Worm (Caenorhabditis elegans) whole organism, late embryonic: ENCODE data around the gene igcm-4.

Source experiments
- C08G9.2 ChIP-seq: sonication (generic microtip); optimal IDR thresholded peaks from 2 replicates; lab custom pipeline; 2016; ENCODE audit warnings: mild to moderate bottlenecking, missing genetic modification characterization, moderate library complexity, missing compliant biosample characterization
- C38D4.7 ChIP-seq: fragments of 200-800 bp; sonication (Bioruptor generic); optimal IDR thresholded peaks from 2 replicates; lab custom pipeline; 2018; ENCODE audit warnings: mild to moderate bottlenecking, missing genetic modification characterization, moderate library complexity, missing compliant biosample characterization
- K02D7.2 ChIP-seq: sonication (generic microtip); optimal IDR thresholded peaks from 2 replicates; lab custom pipeline; 2017; ENCODE audit warnings: mild to moderate bottlenecking, missing genetic modification characterization, missing compliant biosample characterization
- K09A11.1 ChIP-seq: sonication (generic microtip); optimal IDR thresholded peaks from 2 replicates; lab custom pipeline; 2017; ENCODE audit warnings: antibody characterized with exemption, mild to moderate bottlenecking, missing genetic modification characterization, missing compliant biosample characterization; ENCODE audit not compliant: insufficient read depth
- ahr-1 ChIP-seq: sonication (generic microtip); optimal IDR thresholded peaks from 2 replicates; lab custom pipeline; 2016; ENCODE audit warnings: missing genetic modification characterization, missing compliant biosample characterization
- ama-1 ChIP-seq: fragments of 150-350 bp; optimal IDR thresholded peaks from 2 replicates; lab custom pipeline; 2014
- ceh-19 ChIP-seq: fragments of 200-800 bp; sonication (Bioruptor generic); optimal IDR thresholded peaks from 2 replicates; lab custom pipeline; 2018; ENCODE audit warnings: mild to moderate bottlenecking, missing genetic modification characterization, missing compliant biosample characterization
- ceh-2 ChIP-seq: sonication (generic microtip); optimal IDR thresholded peaks from 2 replicates; lab custom pipeline; 2016; ENCODE audit warnings: missing genotype, missing genetic modification characterization, missing compliant biosample characterization
- ceh-24 ChIP-seq: sonication (generic microtip); optimal IDR thresholded peaks from 2 replicates; lab custom pipeline; 2016; ENCODE audit warnings: mild to moderate bottlenecking, missing genetic modification characterization, missing compliant biosample characterization
- ceh-30 ChIP-seq: fragments of 150-350 bp; optimal IDR thresholded peaks from 2 replicates; lab custom pipeline; 2014; ENCODE audit warnings: missing biosample characterization, missing genetic modification characterization
- ceh-31 ChIP-seq: sonication (generic microtip); optimal IDR thresholded peaks from 2 replicates; lab custom pipeline; 2016; ENCODE audit warnings: missing genetic modification characterization, missing compliant biosample characterization
- ceh-45 ChIP-seq: fragments of 200-800 bp; sonication (Bioruptor generic); IDR thresholded peaks from 2 replicates; pipeline ENCODE4 v1.3.6; 2022; ENCODE audit warnings: missing genetic modification reagents, missing genetic modification characterization, missing compliant biosample characterization
- ceh-6 ChIP-seq: fragments of 200-800 bp; sonication (Bioruptor generic); optimal IDR thresholded peaks from 2 replicates; lab custom pipeline; 2018; ENCODE audit warnings: mild to moderate bottlenecking, missing genetic modification characterization, missing compliant biosample characterization
- ceh-9 ChIP-seq: sonication (generic microtip); optimal IDR thresholded peaks from 2 replicates; lab custom pipeline; 2016; ENCODE audit warnings: mild to moderate bottlenecking, missing genetic modification characterization, inconsistent platforms, missing compliant biosample characterization
- che-1 ChIP-seq: sonication (generic microtip); optimal IDR thresholded peaks from 2 replicates; lab custom pipeline; 2016; ENCODE audit warnings: mild to moderate bottlenecking, missing genetic modification characterization, missing compliant biosample characterization
- elt-4 ChIP-seq: sonication (generic microtip); optimal IDR thresholded peaks from 2 replicates; lab custom pipeline; 2016; ENCODE audit warnings: missing genetic modification characterization, missing compliant biosample characterization
- ets-4 ChIP-seq: sonication (generic microtip); optimal IDR thresholded peaks from 2 replicates; lab custom pipeline; 2016; ENCODE audit warnings: missing genetic modification characterization, missing compliant biosample characterization
- fax-1 ChIP-seq: sonication (generic microtip); optimal IDR thresholded peaks from 2 replicates; lab custom pipeline; 2016; ENCODE audit warnings: missing genotype, missing genetic modification characterization, missing compliant biosample characterization
- fkh-6 ChIP-seq: sonication (generic microtip); optimal IDR thresholded peaks from 2 replicates; lab custom pipeline; 2016; ENCODE audit warnings: missing genetic modification characterization, missing compliant biosample characterization
- gmeb-2 ChIP-seq: sonication (generic microtip); optimal IDR thresholded peaks from 2 replicates; lab custom pipeline; 2016; ENCODE audit warnings: missing genetic modification characterization, inconsistent platforms, missing compliant biosample characterization
- hlh-13 ChIP-seq: fragments of 200-800 bp; sonication (Bioruptor generic); optimal IDR thresholded peaks from 2 replicates; lab custom pipeline; 2018; ENCODE audit warnings: mild to moderate bottlenecking, missing genetic modification characterization, missing compliant biosample characterization
- hlh-15 ChIP-seq: sonication (generic microtip); optimal IDR thresholded peaks from 2 replicates; lab custom pipeline; 2016; ENCODE audit warnings: missing genetic modification characterization, missing compliant biosample characterization
- hlh-30 ChIP-seq: sonication (generic microtip); optimal IDR thresholded peaks from 2 replicates; lab custom pipeline; 2017; ENCODE audit warnings: antibody characterized with exemption, missing genetic modification characterization, missing compliant biosample characterization; ENCODE audit not compliant: insufficient read depth
- hlh-6 ChIP-seq: sonication (generic microtip); optimal IDR thresholded peaks from 2 replicates; lab custom pipeline; 2016; ENCODE audit warnings: missing genotype, missing genetic modification characterization, missing compliant biosample characterization
- madf-2 ChIP-seq: sonication (generic microtip); optimal IDR thresholded peaks from 2 replicates; lab custom pipeline; 2017; ENCODE audit warnings: missing genetic modification characterization, missing compliant biosample characterization
- mec-3 ChIP-seq: sonication (generic microtip); optimal IDR thresholded peaks from 2 replicates; lab custom pipeline; 2016; ENCODE audit warnings: borderline replicate concordance, missing genetic modification characterization, missing compliant biosample characterization
- nfya-1 ChIP-seq: sonication (generic microtip); optimal IDR thresholded peaks from 2 replicates; lab custom pipeline; 2017; ENCODE audit warnings: missing genetic modification characterization, mild to moderate bottlenecking, missing compliant biosample characterization, antibody characterized with exemption, moderate library complexity
- nhr-11 ChIP-seq: fragments of 150-350 bp; optimal IDR thresholded peaks from 2 replicates; lab custom pipeline; 2014; ENCODE audit warnings: missing biosample characterization, missing genetic modification characterization
- nhr-232 ChIP-seq: sonication (generic microtip); optimal IDR thresholded peaks from 2 replicates; lab custom pipeline; 2016; ENCODE audit warnings: missing genetic modification characterization, missing compliant biosample characterization
- pat-9 ChIP-seq: fragments of 200-800 bp; sonication (Bioruptor generic); optimal IDR thresholded peaks from 2 replicates; lab custom pipeline; 2018; ENCODE audit warnings: mild to moderate bottlenecking, missing genetic modification characterization, moderate library complexity, missing compliant biosample characterization
- pax-1 ChIP-seq: fragments of 150-350 bp; optimal IDR thresholded peaks from 2 replicates; lab custom pipeline; 2014; ENCODE audit warnings: missing biosample characterization, missing genetic modification characterization
- pros-1 ChIP-seq: fragments of 150-350 bp; optimal IDR thresholded peaks from 2 replicates; lab custom pipeline; 2014; ENCODE audit warnings: missing biosample characterization, missing genetic modification reagents, missing genetic modification characterization
- ref-2 ChIP-seq: sonication (generic microtip); optimal IDR thresholded peaks from 2 replicates; lab custom pipeline; 2016; ENCODE audit warnings: missing genetic modification characterization, missing compliant biosample characterization
- rnt-1 ChIP-seq: sonication (generic microtip); optimal IDR thresholded peaks from 2 replicates; lab custom pipeline; 2016; ENCODE audit warnings: missing genetic modification characterization, missing compliant biosample characterization
- sdc-2 ChIP-seq: sonication (generic microtip); optimal IDR thresholded peaks from 2 replicates; lab custom pipeline; 2016; ENCODE audit warnings: missing genotype, missing genetic modification characterization, missing compliant biosample characterization
- sox-2 ChIP-seq: fragments of 200-800 bp; sonication (Bioruptor generic); IDR thresholded peaks from 2 replicates; pipeline ENCODE4 v1.3.6; 2022; ENCODE audit warnings: missing genetic modification reagents, missing genetic modification characterization, missing compliant biosample characterization
- ttx-3 ChIP-seq: sonication (generic microtip); optimal IDR thresholded peaks from 2 replicates; lab custom pipeline; 2016; ENCODE audit warnings: missing genetic modification reagents, missing genetic modification characterization, missing compliant biosample characterization
- unc-3 ChIP-seq, 2 experiments: fragments of 200-800 bp in 1 of 2; sonication (Bioruptor generic) in 1 of 2; sonication (generic microtip) in 1 of 2; conservative IDR thresholded peaks in 1 of 2; optimal IDR thresholded peaks in 1 of 2; 2 replicates each; pipeline versions ENCODE4 v1.3.6 to Lab custom; 2016 to 2022; ENCODE audit warnings: missing compliant biosample characterization in 2 of 2, missing genetic modification characterization in 2 of 2, missing genetic modification reagents in 1 of 2
- unc-42 ChIP-seq: sonication (generic microtip); optimal IDR thresholded peaks from 2 replicates; lab custom pipeline; 2016; ENCODE audit warnings: missing genotype, missing genetic modification characterization, missing compliant biosample characterization
- unc-55 ChIP-seq: sonication (generic microtip); optimal IDR thresholded peaks from 2 replicates; lab custom pipeline; 2017; ENCODE audit warnings: missing biosample characterization, missing genetic modification reagents, missing genetic modification characterization
- unc-86 ChIP-seq: sonication (generic microtip); optimal IDR thresholded peaks from 2 replicates; lab custom pipeline; 2016; ENCODE audit warnings: missing genetic modification characterization, missing compliant biosample characterization
- ztf-16 ChIP-seq: sonication (generic microtip); optimal IDR thresholded peaks from 2 replicates; lab custom pipeline; 2017; ENCODE audit warnings: missing genetic modification characterization, missing compliant biosample characterization

The igcm-4 gene

ce11 chrX:2040877-2041276, 5.3 kb downstream of the igcm-4 start:
- TF ChIP-seq gmeb-2 (tag; lab: Kevin White, UChicago) (no peak), K09A11.1 (tag; lab: Kevin White, UChicago) (no peak), hlh-15 (tag; lab: Kevin White, UChicago) (no peak), ztf-16 (tag; lab: Kevin White, UChicago) (no peak), unc-86 (tag; lab: Kevin White, UChicago) (no peak), ahr-1 (tag; lab: Kevin White, UChicago) (no peak), sdc-2 (tag; lab: Kevin White, UChicago) (no peak), hlh-6 (tag; lab: Kevin White, UChicago) (no peak), pros-1 (tag; lab: Kevin White, UChicago) (no peak), che-1 (tag; lab: Kevin White, UChicago) (no peak), ets-4 (tag; lab: Kevin White, UChicago) (no peak), pax-1 (tag; lab: Kevin White, UChicago) (no peak), ttx-3 (tag; lab: Kevin White, UChicago) (no peak), elt-4 (tag; lab: Kevin White, UChicago) (no peak), rnt-1 (tag; lab: Kevin White, UChicago) (no peak), ceh-2 (tag; lab: Kevin White, UChicago) (no peak), mec-3 (tag; lab: Kevin White, UChicago) (no peak), hlh-30 (tag; lab: Kevin White, UChicago) (no peak), sox-2 (GFP tag; lab: Robert Waterston, UW) (no peak), ama-1 (lab: Kevin White, UChicago) (no peak)

ce11 chrX:2039358-2039757, 6.8 kb downstream of the igcm-4 start, which contains the start of gene smex-2:
smex-2 (minus strand) TSS chrX:2039458.
- no peak for TF ChIP-seq gmeb-2 (tag; lab: Kevin White, UChicago)
- TF ChIP-seq mec-3 (tag; lab: Kevin White, UChicago): no peak
- TF ChIP-seq ceh-31 (tag; lab: Kevin White, UChicago): no peak
- TF ChIP-seq ceh-45 (GFP tag; lab: Robert Waterston, UW): no peak
- no peak for TF ChIP-seq ceh-24 (tag; lab: Kevin White, UChicago)
- no peak for TF ChIP-seq unc-55 (GFP tag; lab: Kevin White, UChicago)
- no peak for TF ChIP-seq ceh-19
- no peak for TF ChIP-seq unc-3 (GFP tag; conservative IDR thresholded peaks at IDR 0.05; lab: Robert Waterston, UW)
- no peak for TF ChIP-seq unc-3 (tag; optimal IDR thresholded peaks at IDR 0.05; lab: Kevin White, UChicago)
- no peak for TF ChIP-seq sox-2 (GFP tag; lab: Robert Waterston, UW)

ce11 chrX:2035172-2035571, 11.0 kb downstream of the igcm-4 start, which contains the start of gene ergi-1:
ergi-1 (minus strand) TSS chrX:2035272.
- TF ChIP-seq fax-1: no peak
- no peak for TF ChIP-seq ceh-45 (GFP tag; lab: Robert Waterston, UW)
- no peak for TF ChIP-seq ceh-6 (GFP tag; lab: Kevin White, UChicago)
- TF ChIP-seq nfya-1 (tag; lab: Kevin White, UChicago): no peak
- TF ChIP-seq ceh-9: no peak
- TF ChIP-seq C38D4.7 (GFP tag; lab: Kevin White, UChicago): no peak
- no peak for TF ChIP-seq unc-3 (GFP tag; conservative IDR thresholded peaks at IDR 0.05; lab: Robert Waterston, UW)
- no peak for TF ChIP-seq unc-3 (tag; optimal IDR thresholded peaks at IDR 0.05; lab: Kevin White, UChicago)
- TF ChIP-seq madf-2 (tag; lab: Kevin White, UChicago): no peak
- TF ChIP-seq fkh-6 (tag; lab: Kevin White, UChicago): no peak

ce11 chrX:2031414-2031813, 14.7 kb downstream of the igcm-4 start, which contains the start of gene Y102A11A.5:
Y102A11A.5 (minus strand) TSS chrX:2031588.
- TF ChIP-seq unc-42 (tag; lab: Kevin White, UChicago) (no peak), ceh-30 (tag; lab: Kevin White, UChicago) (no peak), ref-2 (tag; lab: Kevin White, UChicago) (no peak), elt-4 (tag; lab: Kevin White, UChicago) (no peak), gmeb-2 (tag; lab: Kevin White, UChicago) (no peak), pat-9 (no peak), pax-1 (tag; lab: Kevin White, UChicago) (no peak), nhr-11 (tag; lab: Kevin White, UChicago) (no peak), fkh-6 (tag; lab: Kevin White, UChicago) (no peak), ama-1 (lab: Kevin White, UChicago) (no peak), K02D7.2 (tag; lab: Kevin White, UChicago) (no peak), hlh-13 (GFP tag; lab: Kevin White, UChicago) (no peak), unc-55 (GFP tag; lab: Kevin White, UChicago) (no peak), nhr-232 (no peak), C08G9.2 (tag; lab: Kevin White, UChicago) (no peak), madf-2 (tag; lab: Kevin White, UChicago) (no peak)
